Fruit fly (Drosophila melanogaster) whole organism, pupa: ENCODE data around the gene CG18765.

ENCODE experiments used
- CG14655 ChIP-seq: fragments of 200-800 bp; sonication (Bioruptor generic); optimal IDR thresholded peaks from 3 replicates; lab custom pipeline; 2017; ENCODE audit warnings: mild to moderate bottlenecking, missing biosample characterization, missing genetic modification reagents, missing genetic modification characterization
- CG15710 ChIP-seq: fragments of 200-800 bp; sonication (Bioruptor generic); optimal IDR thresholded peaks from 2 replicates; lab custom pipeline; 2018; ENCODE audit warnings: missing biosample characterization, mild to moderate bottlenecking, missing genetic modification characterization, moderate library complexity
- CG4496 ChIP-seq: fragments of 200-800 bp; sonication (Bioruptor generic); IDR thresholded peaks from 3 replicates; pipeline ENCODE4 v1.3.6; 2022; ENCODE audit warnings: missing biosample characterization, missing genetic modification characterization
- Pif1B ChIP-seq: fragments of 200-800 bp; sonication (Bioruptor generic); optimal IDR thresholded peaks from 3 replicates; lab custom pipeline; 2016; ENCODE audit warnings: missing biosample characterization, missing genetic modification characterization
- fd96Ca ChIP-seq: fragments of 200-800 bp; sonication (Bioruptor generic); IDR thresholded peaks from 3 replicates; pipeline ENCODE4 v1.3.6; 2022; ENCODE audit warnings: missing biosample characterization, missing genetic modification characterization

- no peak for TF ChIP-seq Pif1B (GFP tag; lab: Kevin White, UChicago)
- TF ChIP-seq fd96Ca (GFP tag; lab: Robert Waterston, UW), result no peak
- no peak for TF ChIP-seq CG14655 (GFP tag; lab: Kevin White, UChicago)
- no peak for TF ChIP-seq CG4496 (GFP tag; lab: Robert Waterston, UW)
- no peak for TF ChIP-seq CG15710 (tag; lab: Kevin White, UChicago)
Observed at dm6 chr3R:11669954-11670347, 21.6 kb downstream of the CG18765 start.
